Worm (Caenorhabditis elegans) whole organism, mixed stage, embryonic: ENCODE data around the gene C27D8.1.
A peak's percentile ranks its signal among the peaks of the same experiment; 100 is the strongest.

Experiments
- M03D4.4 ChIP-seq: sonication (generic microtip); optimal IDR thresholded peaks from 2 replicates; lab custom pipeline; 2017; ENCODE audit warnings: mild to moderate bottlenecking, missing genetic modification characterization, missing compliant biosample characterization
- bed-3 ChIP-seq: fragments of 200-800 bp; sonication (Bioruptor generic); optimal IDR thresholded peaks from 3 replicates; lab custom pipeline; 2018; ENCODE audit warnings: mild to moderate bottlenecking, missing genetic modification characterization, moderate library complexity, missing compliant biosample characterization
- blmp-1 ChIP-seq: fragments of 150-350 bp; optimal IDR thresholded peaks from 2 replicates; lab custom pipeline; 2014; ENCODE audit warnings: missing biosample characterization, missing genetic modification characterization
- ceh-39 ChIP-seq: fragments of 150-350 bp; optimal IDR thresholded peaks from 2 replicates; lab custom pipeline; 2014; ENCODE audit warnings: missing biosample characterization, missing genetic modification characterization
- ceh-43 ChIP-seq: fragments of 200-800 bp; sonication (Bioruptor generic); optimal IDR thresholded peaks from 2 replicates; lab custom pipeline; 2018; ENCODE audit warnings: mild to moderate bottlenecking, missing genetic modification characterization, moderate library complexity, missing compliant biosample characterization
- ceh-83 ChIP-seq: fragments of 200-800 bp; sonication (Bioruptor generic); optimal IDR thresholded peaks from 2 replicates; lab custom pipeline; 2018; ENCODE audit warnings: mild to moderate bottlenecking, missing genetic modification characterization, missing compliant biosample characterization
- ces-1 ChIP-seq: fragments of 150-350 bp; optimal IDR thresholded peaks from 2 replicates; lab custom pipeline; 2014; ENCODE audit warnings: missing biosample characterization, missing genetic modification reagents, missing genetic modification characterization
- cnd-1 ChIP-seq: fragments of 200-800 bp; sonication (Bioruptor generic); optimal IDR thresholded peaks from 2 replicates; lab custom pipeline; 2018; ENCODE audit warnings: mild to moderate bottlenecking, missing genetic modification characterization, missing compliant biosample characterization
- drap-1 ChIP-seq: fragments of 200-800 bp; sonication (Bioruptor generic); optimal IDR thresholded peaks from 3 replicates; lab custom pipeline; 2018; ENCODE audit warnings: mild to moderate bottlenecking, missing genetic modification characterization, missing compliant biosample characterization
- elt-1 ChIP-seq: sonication (generic microtip); optimal IDR thresholded peaks from 2 replicates; lab custom pipeline; 2017; ENCODE audit warnings: missing genetic modification characterization, mild to moderate bottlenecking, missing compliant biosample characterization, antibody characterized with exemption, moderate library complexity, borderline replicate concordance; ENCODE audit not compliant: insufficient read depth
- elt-3 ChIP-seq: fragments of 150-350 bp; optimal IDR thresholded peaks from 2 replicates; lab custom pipeline; 2014; ENCODE audit warnings: missing biosample characterization, missing genetic modification characterization
- flh-1 ChIP-seq: fragments of 200-800 bp; sonication (Bioruptor generic); optimal IDR thresholded peaks from 2 replicates; lab custom pipeline; 2018; ENCODE audit warnings: mild to moderate bottlenecking, missing genetic modification characterization, moderate library complexity, missing compliant biosample characterization
- ham-2 ChIP-seq: fragments of 200-800 bp; sonication (Bioruptor generic); optimal IDR thresholded peaks from 2 replicates; lab custom pipeline; 2018; ENCODE audit warnings: mild to moderate bottlenecking, missing genetic modification characterization, missing compliant biosample characterization
- hlh-1 ChIP-seq: fragments of 150-350 bp; optimal IDR thresholded peaks from 2 replicates; lab custom pipeline; 2014; ENCODE audit warnings: missing biosample characterization, missing genetic modification reagents, missing genetic modification characterization
- lin-13 ChIP-seq: fragments of 150-350 bp; optimal IDR thresholded peaks from 2 replicates; lab custom pipeline; 2014; ENCODE audit warnings: missing biosample characterization, missing genetic modification characterization
- lin-32 ChIP-seq: fragments of 200-800 bp; sonication (Bioruptor generic); optimal IDR thresholded peaks from 2 replicates; lab custom pipeline; 2018; ENCODE audit warnings: mild to moderate bottlenecking, missing genetic modification characterization, missing compliant biosample characterization
- lsy-2 ChIP-seq: fragments of 150-350 bp; optimal IDR thresholded peaks from 2 replicates; lab custom pipeline; 2014; ENCODE audit warnings: missing biosample characterization, missing genetic modification characterization
- mab-5 ChIP-seq: fragments of 150-350 bp; optimal IDR thresholded peaks from 2 replicates; lab custom pipeline; 2014; ENCODE audit warnings: missing biosample characterization, missing genetic modification characterization
- mep-1 ChIP-seq: fragments of 150-350 bp; optimal IDR thresholded peaks from 2 replicates; lab custom pipeline; 2017; ENCODE audit warnings: missing biosample characterization, missing genetic modification reagents, missing genetic modification characterization, inconsistent platforms
- mls-2 ChIP-seq: sonication (generic microtip); optimal IDR thresholded peaks from 2 replicates; lab custom pipeline; 2016; ENCODE audit warnings: mild to moderate bottlenecking, missing genetic modification characterization, moderate library complexity, missing compliant biosample characterization
- nhr-12 ChIP-seq: fragments of 150-350 bp; optimal IDR thresholded peaks from 2 replicates; lab custom pipeline; 2014; ENCODE audit warnings: missing biosample characterization, missing genetic modification characterization
- nhr-2 ChIP-seq: fragments of 150-350 bp; optimal IDR thresholded peaks from 2 replicates; lab custom pipeline; 2014; ENCODE audit warnings: missing biosample characterization, missing genetic modification characterization
- nhr-237 ChIP-seq: fragments of 150-350 bp; optimal IDR thresholded peaks from 2 replicates; lab custom pipeline; 2014; ENCODE audit warnings: missing biosample characterization, missing genetic modification characterization
- nhr-28 ChIP-seq: fragments of 150-350 bp; optimal IDR thresholded peaks from 2 replicates; lab custom pipeline; 2014; ENCODE audit warnings: missing biosample characterization, missing genetic modification characterization
- nhr-76 ChIP-seq: sonication (generic microtip); optimal IDR thresholded peaks from 2 replicates; lab custom pipeline; 2017; ENCODE audit warnings: missing biosample characterization, missing genetic modification characterization
- pha-4 ChIP-seq: fragments of 150-350 bp; optimal IDR thresholded peaks from 2 replicates; lab custom pipeline; 2018; ENCODE audit warnings: missing biosample characterization, missing genetic modification reagents, missing genetic modification characterization
- sem-2 ChIP-seq: fragments of 200-800 bp; sonication (Bioruptor generic); optimal IDR thresholded peaks from 2 replicates; lab custom pipeline; 2018; ENCODE audit warnings: mild to moderate bottlenecking, missing genetic modification characterization, missing compliant biosample characterization
- snpc-4 ChIP-seq: fragments of 150-350 bp; optimal IDR thresholded peaks from 2 replicates; lab custom pipeline; 2014; ENCODE audit warnings: missing biosample characterization, missing genetic modification characterization
- sptf-1 ChIP-seq: sonication (generic microtip); optimal IDR thresholded peaks from 2 replicates; lab custom pipeline; 2017; ENCODE audit warnings: mild to moderate bottlenecking, missing genetic modification characterization, moderate library complexity, missing compliant biosample characterization
- tbx-8 ChIP-seq: fragments of 200-800 bp; sonication (Bioruptor generic); optimal IDR thresholded peaks from 2 replicates; lab custom pipeline; 2018; ENCODE audit warnings: mild to moderate bottlenecking, missing genetic modification characterization, moderate library complexity, missing compliant biosample characterization
- unc-120 ChIP-seq: sonication (generic microtip); optimal IDR thresholded peaks from 2 replicates; lab custom pipeline; 2017; ENCODE audit warnings: missing genetic modification characterization, missing compliant biosample characterization; ENCODE audit not compliant: poor library complexity, severe bottlenecking
- unc-39 ChIP-seq: fragments of 150-350 bp; optimal IDR thresholded peaks from 2 replicates; lab custom pipeline; 2014; ENCODE audit warnings: missing biosample characterization, missing genetic modification characterization
- unc-62 ChIP-seq: fragments of 150-350 bp; optimal IDR thresholded peaks from 2 replicates; lab custom pipeline; 2014; ENCODE audit warnings: missing biosample characterization, missing genetic modification reagents, missing genetic modification characterization
- zip-8 ChIP-seq: fragments of 150-350 bp; optimal IDR thresholded peaks from 2 replicates; lab custom pipeline; 2014; ENCODE audit warnings: missing biosample characterization, missing genetic modification characterization
- ztf-11 ChIP-seq: fragments of 150-350 bp; optimal IDR thresholded peaks from 2 replicates; lab custom pipeline; 2014; ENCODE audit warnings: missing biosample characterization, missing genetic modification characterization

Gene C27D8.1

ce11 chrIV:12719664-12720063, 2.0 kb downstream of the C27D8.1 start, which contains the start of gene idpp-7:
TSS of gene idpp-7 (plus strand) at chrIV:12719964.
- TF ChIP-seq lsy-2 (tag; lab: Kevin White, UChicago) (no peak), lin-32 (no peak), elt-1 (tag; lab: Kevin White, UChicago) (no peak), M03D4.4 (tag; lab: Kevin White, UChicago) (no peak), nhr-12 (tag; lab: Kevin White, UChicago) (no peak), flh-1 (GFP tag; lab: Kevin White, UChicago) (no peak), bed-3 (GFP tag; lab: Kevin White, UChicago) (no peak), mab-5 (no peak), zip-8 (tag; lab: Kevin White, UChicago) (no peak)

ce11 chrIV:12721106-12721505, 3.5 kb downstream of the C27D8.1 start, which contains the start of gene T23F6.2:
TSS of gene T23F6.2 (plus strand) at chrIV:12721356.
- TF ChIP-seq lsy-2 (tag; lab: Kevin White, UChicago) (no peak), ceh-39 (tag; lab: Kevin White, UChicago) (no peak), nhr-237 (tag; lab: Kevin White, UChicago) (no peak), elt-1 (tag; lab: Kevin White, UChicago) (peak; percentile 47)

ce11 chrIV:12724641-12725040, 7.0 kb downstream of the C27D8.1 start, which contains the start of the genes T23F6.3 and rbd-1:
TSS of gene T23F6.3 (minus strand) at chrIV:12724760.
TSS of gene rbd-1 (plus strand) at chrIV:12724986.
- TF ChIP-seq mls-2 (tag; lab: Kevin White, UChicago): no peak
- TF ChIP-seq zip-8 (tag; lab: Kevin White, UChicago): no peak
- peak; percentile 40 for TF ChIP-seq mab-5
- no peak for TF ChIP-seq snpc-4 (tag; lab: Kevin White, UChicago)
- no peak for TF ChIP-seq lin-32
- TF ChIP-seq ceh-43 (GFP tag; lab: Kevin White, UChicago): no peak
- TF ChIP-seq hlh-1 (tag; lab: Kevin White, UChicago): peak; percentile 5
- no peak for TF ChIP-seq nhr-12 (tag; lab: Kevin White, UChicago)
- peak; percentile 73 for TF ChIP-seq pha-4 (tag; lab: Kevin White, UChicago)
- no peak for TF ChIP-seq ces-1 (GFP tag; lab: Kevin White, UChicago)
- TF ChIP-seq unc-120 (tag; lab: Kevin White, UChicago): no peak
- TF ChIP-seq unc-39 (tag; lab: Kevin White, UChicago): no peak
- TF ChIP-seq lsy-2 (tag; lab: Kevin White, UChicago): peak; percentile 78
- TF ChIP-seq cnd-1 (tag; lab: Kevin White, UChicago): no peak
- no peak for TF ChIP-seq nhr-76 (tag; lab: Kevin White, UChicago)
- no peak for TF ChIP-seq sem-2 (GFP tag; lab: Kevin White, UChicago)
- peak; percentile 81 for TF ChIP-seq mep-1 (tag; lab: Kevin White, UChicago)
- TF ChIP-seq bed-3 (GFP tag; lab: Kevin White, UChicago): no peak
- TF ChIP-seq sptf-1 (tag; lab: Kevin White, UChicago): peak; percentile 71
- peak; percentile 74 for TF ChIP-seq lin-13 (tag; lab: Kevin White, UChicago)
- TF ChIP-seq nhr-28 (tag; lab: Kevin White, UChicago): no peak
- TF ChIP-seq nhr-2 (tag; lab: Kevin White, UChicago): no peak
- TF ChIP-seq nhr-237 (tag; lab: Kevin White, UChicago): peak; percentile 81
- TF ChIP-seq ztf-11: no peak
- TF ChIP-seq ceh-39 (tag; lab: Kevin White, UChicago): no peak
- no peak for TF ChIP-seq tbx-8
- no peak for TF ChIP-seq ceh-83
- TF ChIP-seq unc-62 (GFP tag; lab: Kevin White, UChicago): no peak
- TF ChIP-seq flh-1 (GFP tag; lab: Kevin White, UChicago): no peak
- TF ChIP-seq blmp-1: no peak
- TF ChIP-seq elt-1 (tag; lab: Kevin White, UChicago): no peak
- peak; percentile 10 for TF ChIP-seq M03D4.4 (tag; lab: Kevin White, UChicago)
- TF ChIP-seq elt-3 (tag; lab: Kevin White, UChicago): no peak
- peak; percentile 41 for TF ChIP-seq drap-1
- no peak for TF ChIP-seq ham-2 (GFP tag; lab: Kevin White, UChicago)
